Worm (Caenorhabditis elegans) whole organism, midembryonic: ENCODE data around the gene cdr-7.
"Not testable (repeated sequence)": the region's sequence is repeated elsewhere in the genome, so short reads cannot be mapped to it uniquely, and the experiment has no call there.

ENCODE experiments used
- T22C8.4 ChIP-seq: fragments of 200-800 bp; sonication (Bioruptor generic); IDR thresholded peaks from 2 replicates; pipeline ENCODE4 v1.3.6; 2022; ENCODE audit warnings: missing genetic modification characterization, missing compliant biosample characterization
- cog-1 ChIP-seq: sonication (generic microtip); optimal IDR thresholded peaks from 2 replicates; lab custom pipeline; 2016; ENCODE audit warnings: missing genetic modification characterization, missing compliant biosample characterization
- flt-1 ChIP-seq: fragments of 200-800 bp; sonication (Bioruptor generic); IDR thresholded peaks from 2 replicates; pipeline ENCODE4 v1.3.6; 2022; ENCODE audit warnings: missing genetic modification characterization, missing compliant biosample characterization
- klf-2 ChIP-seq: fragments of 200-800 bp; sonication (Bioruptor generic); conservative IDR thresholded peaks from 2 replicates; pipeline ENCODE4 v1.3.6; 2022; ENCODE audit warnings: missing genetic modification reagents, missing genetic modification characterization, missing compliant biosample characterization
- med-1 ChIP-seq: sonication (generic microtip); optimal IDR thresholded peaks from 2 replicates; lab custom pipeline; 2017; ENCODE audit warnings: missing genetic modification characterization, mild to moderate bottlenecking, missing compliant biosample characterization, antibody characterized with exemption, missing genetic modification reagents; ENCODE audit not compliant: insufficient read depth
- ref-1 ChIP-seq: fragments of 200-800 bp; sonication (Bioruptor generic); conservative IDR thresholded peaks from 2 replicates; pipeline ENCODE4 v1.3.6; 2022; ENCODE audit warnings: missing genetic modification reagents, missing genetic modification characterization, missing compliant biosample characterization
- tab-1 ChIP-seq: fragments of 200-800 bp; sonication (Bioruptor generic); IDR thresholded peaks from 2 replicates; pipeline ENCODE4 v1.3.6; 2022; ENCODE audit warnings: missing genetic modification characterization, missing compliant biosample characterization
- ztf-23 ChIP-seq: fragments of 200-800 bp; sonication (Bioruptor generic); IDR thresholded peaks from 2 replicates; pipeline ENCODE4 v1.3.6; 2022; ENCODE audit warnings: missing genetic modification reagents, missing genetic modification characterization, missing compliant biosample characterization
- ztf-29 ChIP-seq: fragments of 200-800 bp; sonication (Bioruptor generic); IDR thresholded peaks from 2 replicates; pipeline ENCODE4 v1.3.6; 2022; ENCODE audit warnings: missing genetic modification reagents, missing genetic modification characterization, missing compliant biosample characterization

The cdr-7 gene

ce11 chrV:12397545-12397944, 14.4 kb downstream of the cdr-7 start, which contains the start of gene K01D12.5:
Gene K01D12.5, plus strand, starts transcription at chrV:12397845.
- TF ChIP-seq klf-2 (GFP tag; lab: Robert Waterston, UW): no peak
- no peak for TF ChIP-seq flt-1 (GFP tag; lab: Robert Waterston, UW)
- no peak for TF ChIP-seq ztf-29 (GFP tag; lab: Robert Waterston, UW)
- no peak for TF ChIP-seq med-1
- TF ChIP-seq ztf-23 (GFP tag; lab: Robert Waterston, UW): no peak
- TF ChIP-seq ref-1 (GFP tag; lab: Robert Waterston, UW): no peak
- no peak for TF ChIP-seq T22C8.4 (GFP tag; lab: Robert Waterston, UW)

ce11 chrV:12395699-12396098, 16.2 kb downstream of the cdr-7 start, which contains the start of gene twk-14:
Gene twk-14, minus strand, starts transcription at chrV:12395706.
- TF ChIP-seq klf-2 (GFP tag; lab: Robert Waterston, UW): no peak
- no peak for TF ChIP-seq flt-1 (GFP tag; lab: Robert Waterston, UW)
- TF ChIP-seq ref-1 (GFP tag; lab: Robert Waterston, UW): no peak
- TF ChIP-seq T22C8.4 (GFP tag; lab: Robert Waterston, UW): no peak
- TF ChIP-seq med-1: no peak
- TF ChIP-seq cog-1 (tag; lab: Kevin White, UChicago): no peak
- no peak for TF ChIP-seq ztf-29 (GFP tag; lab: Robert Waterston, UW)
- TF ChIP-seq tab-1 (GFP tag; lab: Robert Waterston, UW): no peak
- TF ChIP-seq ztf-23 (GFP tag; lab: Robert Waterston, UW): no peak

- TF ChIP-seq tab-1 (GFP tag; lab: Robert Waterston, UW) (no peak), med-1 (no peak), T22C8.4 (GFP tag; lab: Robert Waterston, UW) (no peak), ztf-29 (GFP tag; lab: Robert Waterston, UW) (no peak), klf-2 (GFP tag; lab: Robert Waterston, UW) (no peak), ztf-23 (GFP tag; lab: Robert Waterston, UW) (no peak), cog-1 (tag; lab: Kevin White, UChicago) (no peak), flt-1 (GFP tag; lab: Robert Waterston, UW) (no peak), ref-1 (GFP tag; lab: Robert Waterston, UW) (no peak)
Measured at ce11 chrV:12386154-12386553, 25.8 kb downstream of the cdr-7 start, which contains the start of gene K01D12.15. Gene K01D12.15, plus strand, starts transcription at chrV:12386454.

- TF ChIP-seq tab-1 (GFP tag; lab: Robert Waterston, UW): no peak
Measured at ce11 chrV:12377256-12377655, 34.7 kb downstream of the cdr-7 start, which contains the start of gene K01D12.1. Gene K01D12.1, plus strand, starts transcription at chrV:12377556.

ce11 chrV:12374252-12374651, 37.7 kb downstream of the cdr-7 start, which contains the start of gene F23H12.10:
Gene F23H12.10, minus strand, starts transcription at chrV:12374263.
- not testable (repeated sequence) for TF ChIP-seq cog-1 (tag; lab: Kevin White, UChicago); T22C8.4 (GFP tag; lab: Robert Waterston, UW); ztf-23 (GFP tag; lab: Robert Waterston, UW)

- TF ChIP-seq flt-1 (GFP tag; lab: Robert Waterston, UW) (no peak), T22C8.4 (GFP tag; lab: Robert Waterston, UW) (no peak), tab-1 (GFP tag; lab: Robert Waterston, UW) (no peak), ztf-23 (GFP tag; lab: Robert Waterston, UW) (no peak), klf-2 (GFP tag; lab: Robert Waterston, UW) (no peak)
Measured at ce11 chrV:12371386-12371785, 40.5 kb downstream of the cdr-7 start, which contains the start of gene F23H12.7. Gene F23H12.7, plus strand, starts transcription at chrV:12371686.

ce11 chrV:12369437-12369836, 42.5 kb downstream of the cdr-7 start, which contains the start of gene gcy-13:
Gene gcy-13, minus strand, starts transcription at chrV:12369537.
- no peak for TF ChIP-seq flt-1 (GFP tag; lab: Robert Waterston, UW)
- no peak for TF ChIP-seq ref-1 (GFP tag; lab: Robert Waterston, UW)
- no peak for TF ChIP-seq tab-1 (GFP tag; lab: Robert Waterston, UW)
- TF ChIP-seq med-1: no peak
- TF ChIP-seq T22C8.4 (GFP tag; lab: Robert Waterston, UW): no peak
- TF ChIP-seq cog-1 (tag; lab: Kevin White, UChicago): no peak
- TF ChIP-seq ztf-29 (GFP tag; lab: Robert Waterston, UW): no peak
- no peak for TF ChIP-seq ztf-23 (GFP tag; lab: Robert Waterston, UW)
- TF ChIP-seq klf-2 (GFP tag; lab: Robert Waterston, UW): no peak

- no peak for TF ChIP-seq klf-2 (GFP tag; lab: Robert Waterston, UW)
- no peak for TF ChIP-seq med-1
Measured at ce11 chrV:12365104-12365503, 46.8 kb downstream of the cdr-7 start, which contains the start of gene fipr-2. Gene fipr-2, plus strand, starts transcription at chrV:12365348.

- no peak for TF ChIP-seq med-1
- no peak for TF ChIP-seq T22C8.4 (GFP tag; lab: Robert Waterston, UW)
- no peak for TF ChIP-seq ztf-23 (GFP tag; lab: Robert Waterston, UW)
- TF ChIP-seq flt-1 (GFP tag; lab: Robert Waterston, UW): no peak
- TF ChIP-seq ref-1 (GFP tag; lab: Robert Waterston, UW): no peak
- no peak for TF ChIP-seq cog-1 (tag; lab: Kevin White, UChicago)
- TF ChIP-seq ztf-29 (GFP tag; lab: Robert Waterston, UW): no peak
- no peak for TF ChIP-seq tab-1 (GFP tag; lab: Robert Waterston, UW)
- TF ChIP-seq klf-2 (GFP tag; lab: Robert Waterston, UW): no peak
Measured at ce11 chrV:12361644-12362043, 50.3 kb downstream of the cdr-7 start, which contains the start of gene fipr-1. Gene fipr-1, minus strand, starts transcription at chrV:12361744.
